Fruit fly (Drosophila melanogaster) whole organism, adult: ENCODE data around the gene PIG-B.

Source experiments
- CG11617 ChIP-seq: fragments of 200-800 bp; sonication (Bioruptor generic); optimal IDR thresholded peaks from 2 replicates; lab custom pipeline; 2017; ENCODE audit warnings: mild to moderate bottlenecking, missing biosample characterization, missing genetic modification reagents, missing genetic modification characterization
- CG1620 ChIP-seq: fragments of 200-800 bp; sonication (Bioruptor generic); optimal IDR thresholded peaks from 2 replicates; lab custom pipeline; 2016; ENCODE audit warnings: missing biosample characterization, missing genetic modification characterization
- CG33017 ChIP-seq: fragments of 200-800 bp; sonication (Bioruptor generic); optimal IDR thresholded peaks from 2 replicates; lab custom pipeline; 2018; ENCODE audit warnings: missing biosample characterization, mild to moderate bottlenecking, missing genetic modification characterization, moderate library complexity
- CG7101 ChIP-seq: fragments of 200-800 bp; sonication (Bioruptor generic); optimal IDR thresholded peaks from 2 replicates; lab custom pipeline; 2018; ENCODE audit warnings: missing biosample characterization, mild to moderate bottlenecking, missing genetic modification characterization, moderate library complexity
- Mnt ChIP-seq: fragments of 200-800 bp; sonication (Bioruptor generic); optimal IDR thresholded peaks from 2 replicates; lab custom pipeline; 2016; ENCODE audit warnings: missing biosample characterization, mild to moderate bottlenecking, missing genetic modification characterization
- bab1 ChIP-seq: fragments of 200-800 bp; sonication (Bioruptor generic); optimal IDR thresholded peaks from 3 replicates; lab custom pipeline; 2019; ENCODE audit warnings: missing biosample characterization, mild to moderate bottlenecking, missing genetic modification characterization, moderate library complexity
- cic ChIP-seq: fragments of 200-800 bp; sonication (Bioruptor generic); optimal IDR thresholded peaks from 2 replicates; lab custom pipeline; 2017; ENCODE audit warnings: missing biosample characterization, mild to moderate bottlenecking, missing genetic modification characterization, moderate library complexity
- kay ChIP-seq: fragments of 200-800 bp; sonication (Bioruptor generic); peaks from one replicate; lab custom pipeline; 2016; ENCODE audit warnings: missing biosample characterization, missing genetic modification characterization, borderline replicate concordance
- tj ChIP-seq: fragments of 200-800 bp; sonication (Bioruptor generic); optimal IDR thresholded peaks from 3 replicates; lab custom pipeline; 2017; ENCODE audit warnings: missing biosample characterization, mild to moderate bottlenecking, missing genetic modification characterization, moderate library complexity

dm6 chr3L:3788790-3789421 is 22.2 kb upstream of the PIG-B start:
- peak; percentile 11 for TF ChIP-seq cic (GFP tag; lab: Kevin White, UChicago)
- TF ChIP-seq Mnt (GFP tag; lab: Kevin White, UChicago): no peak
- no peak for TF ChIP-seq bab1 (GFP tag; lab: Kevin White, UChicago)
- TF ChIP-seq CG33017: no peak
- no peak for TF ChIP-seq kay (GFP tag; lab: Kevin White, UChicago)
- no peak for TF ChIP-seq CG1620 (GFP tag; lab: Kevin White, UChicago)
- TF ChIP-seq tj (GFP tag; lab: Kevin White, UChicago): no peak
- no peak for TF ChIP-seq CG11617 (GFP tag; lab: Kevin White, UChicago)
- no peak for TF ChIP-seq CG7101 (tag; lab: Kevin White, UChicago)
